Worm (Caenorhabditis elegans) whole organism, L1 larva: ENCODE data around the gene T26C5.3.
A peak's percentile ranks its signal among the peaks of the same experiment; 100 is the strongest.

ENCODE experiments used
- C04F5.9 ChIP-seq: sonication (generic microtip); optimal IDR thresholded peaks from 2 replicates; lab custom pipeline; 2016; ENCODE audit warnings: missing genetic modification characterization, missing compliant biosample characterization
- C34B4.2 ChIP-seq: sonication (generic microtip); optimal IDR thresholded peaks from 2 replicates; lab custom pipeline; 2017; ENCODE audit warnings: mild to moderate bottlenecking, missing genetic modification characterization, missing compliant biosample characterization
- aha-1 ChIP-seq: fragments of 150-350 bp; optimal IDR thresholded peaks from 2 replicates; lab custom pipeline; 2014; ENCODE audit warnings: missing biosample characterization, missing genetic modification characterization
- ama-1 ChIP-seq: fragments of 150-350 bp; optimal IDR thresholded peaks from 2 replicates; lab custom pipeline; 2014
- blmp-1 ChIP-seq: fragments of 150-350 bp; optimal IDR thresholded peaks from 2 replicates; lab custom pipeline; 2014; ENCODE audit warnings: missing biosample characterization, missing genetic modification characterization
- ceh-63 ChIP-seq: fragments of 200-800 bp; sonication (Bioruptor generic); optimal IDR thresholded peaks from 2 replicates; lab custom pipeline; 2018; ENCODE audit warnings: mild to moderate bottlenecking, missing genetic modification characterization, missing compliant biosample characterization
- ceh-8 ChIP-seq: fragments of 200-800 bp; sonication (Bioruptor generic); optimal IDR thresholded peaks from 2 replicates; lab custom pipeline; 2018; ENCODE audit warnings: mild to moderate bottlenecking, missing genetic modification characterization, moderate library complexity, missing compliant biosample characterization
- dsc-1 ChIP-seq: sonication (generic microtip); optimal IDR thresholded peaks from 2 replicates; lab custom pipeline; 2016; ENCODE audit warnings: mild to moderate bottlenecking, missing genetic modification characterization, missing compliant biosample characterization
- efl-1 ChIP-seq, 4 experiments: fragments of 150-350 bp; optimal IDR thresholded peaks in 3 of 4; peaks in 1 of 4; 1 replicate in 1 of 4; 2 replicates in 3 of 4; lab custom pipeline; 2014; ENCODE audit warnings: missing biosample characterization in 2 of 4, missing genetic modification characterization in 2 of 4, missing genetic modification reagents in 2 of 4
- egl-27 ChIP-seq, 2 experiments: fragments of 150-350 bp in 1 of 2; sonication (generic microtip); optimal IDR thresholded peaks; 3 replicates each; lab custom pipeline; 2017 to 2018; ENCODE audit warnings: missing biosample characterization in 2 of 2, missing genetic modification characterization in 2 of 2, missing genetic modification reagents in 2 of 2
- elt-2 ChIP-seq: sonication (generic microtip); optimal IDR thresholded peaks from 2 replicates; lab custom pipeline; 2016; ENCODE audit warnings: missing genetic modification characterization, mild to moderate bottlenecking, inconsistent platforms, missing compliant biosample characterization, missing genetic modification reagents
- elt-3 ChIP-seq, 6 experiments: fragments of 150-350 bp in 1 of 6; sonication (generic microtip); optimal IDR thresholded peaks; 2 replicates each; lab custom pipeline; 2017 to 2018; ENCODE audit warnings: missing biosample characterization in 6 of 6, missing genetic modification characterization in 6 of 6, inconsistent platforms in 1 of 6
- ets-5 ChIP-seq: fragments of 200-800 bp; sonication (Bioruptor generic); IDR thresholded peaks from 2 replicates; pipeline ENCODE4 v1.3.6; 2022; ENCODE audit warnings: missing genetic modification characterization, missing compliant biosample characterization
- fkh-10 ChIP-seq: sonication (generic microtip); optimal IDR thresholded peaks from 2 replicates; lab custom pipeline; 2017; ENCODE audit warnings: missing biosample characterization, missing genetic modification reagents, missing genetic modification characterization
- fkh-4 ChIP-seq: sonication (generic microtip); optimal IDR thresholded peaks from 2 replicates; lab custom pipeline; 2016; ENCODE audit warnings: missing compliant biosample characterization, missing genetic modification characterization, borderline replicate concordance
- fkh-8 ChIP-seq: sonication (generic microtip); optimal IDR thresholded peaks from 2 replicates; lab custom pipeline; 2016; ENCODE audit warnings: mild to moderate bottlenecking, missing genetic modification characterization, missing compliant biosample characterization
- grh-1 ChIP-seq: fragments of 200-800 bp; sonication (Bioruptor generic); IDR thresholded peaks from 2 replicates; pipeline ENCODE4 v1.3.6; 2022; ENCODE audit warnings: missing genetic modification reagents, missing genetic modification characterization, missing compliant biosample characterization
- hlh-4 ChIP-seq: sonication (generic microtip); optimal IDR thresholded peaks from 2 replicates; lab custom pipeline; 2016; ENCODE audit warnings: mild to moderate bottlenecking, missing genetic modification characterization, missing compliant biosample characterization
- hpl-2 ChIP-seq: fragments of 150-350 bp; optimal IDR thresholded peaks from 2 replicates; lab custom pipeline; 2014; ENCODE audit warnings: missing biosample characterization, missing genetic modification reagents, missing genetic modification characterization
- jun-1 ChIP-seq: fragments of 150-350 bp; optimal IDR thresholded peaks from 2 replicates; lab custom pipeline; 2014; ENCODE audit warnings: missing biosample characterization, missing genetic modification reagents, missing genetic modification characterization
- lin-13 ChIP-seq: fragments of 150-350 bp; optimal IDR thresholded peaks from 2 replicates; lab custom pipeline; 2014; ENCODE audit warnings: missing biosample characterization, missing genetic modification reagents, missing genetic modification characterization
- lin-15B ChIP-seq: fragments of 150-350 bp; sonication (generic microtip); optimal IDR thresholded peaks from 3 replicates; lab custom pipeline; 2014; ENCODE audit warnings: missing biosample characterization, missing genetic modification characterization
- lir-3 ChIP-seq: sonication (generic microtip); optimal IDR thresholded peaks from 2 replicates; lab custom pipeline; 2016; ENCODE audit warnings: mild to moderate bottlenecking, missing genetic modification characterization, moderate library complexity, missing compliant biosample characterization; ENCODE audit not compliant: poor library complexity
- lsy-2 ChIP-seq, 2 experiments: fragments of 150-350 bp; optimal IDR thresholded peaks; 2 replicates each; lab custom pipeline; 2014; ENCODE audit warnings: missing biosample characterization in 2 of 2, missing genetic modification characterization in 2 of 2
- mdl-1 ChIP-seq, 2 experiments: fragments of 150-350 bp; optimal IDR thresholded peaks; 2 replicates each; lab custom pipeline; 2014 to 2017; ENCODE audit warnings: missing biosample characterization in 2 of 2, missing genetic modification characterization in 2 of 2, inconsistent platforms in 1 of 2
- mep-1 ChIP-seq: fragments of 150-350 bp; optimal IDR thresholded peaks from 2 replicates; lab custom pipeline; 2014; ENCODE audit warnings: missing biosample characterization, missing genetic modification characterization
- nhr-12 ChIP-seq: sonication (generic microtip); optimal IDR thresholded peaks from 2 replicates; lab custom pipeline; 2017; ENCODE audit warnings: missing biosample characterization, missing genetic modification characterization
- nhr-20 ChIP-seq: sonication (generic microtip); optimal IDR thresholded peaks from 2 replicates; lab custom pipeline; 2016; ENCODE audit warnings: mild to moderate bottlenecking, missing genetic modification characterization, missing compliant biosample characterization
- nhr-28 ChIP-seq: fragments of 150-350 bp; optimal IDR thresholded peaks from 2 replicates; lab custom pipeline; 2014; ENCODE audit warnings: missing biosample characterization, missing genetic modification characterization
- nhr-47 ChIP-seq: sonication (generic microtip); optimal IDR thresholded peaks from 2 replicates; lab custom pipeline; 2016; ENCODE audit warnings: mild to moderate bottlenecking, missing genetic modification characterization, moderate library complexity, missing compliant biosample characterization
- nhr-77 ChIP-seq: fragments of 150-350 bp; optimal IDR thresholded peaks from 2 replicates; lab custom pipeline; 2014; ENCODE audit warnings: missing biosample characterization, missing genetic modification characterization
- nhr-85 ChIP-seq: sonication (generic microtip); peaks from one replicate; lab custom pipeline; 2016; ENCODE audit warnings: missing genetic modification characterization, inconsistent platforms, missing compliant biosample characterization
- nhr-90 ChIP-seq: sonication (generic microtip); optimal IDR thresholded peaks from 2 replicates; lab custom pipeline; 2016; ENCODE audit warnings: mild to moderate bottlenecking, missing genetic modification characterization, missing compliant biosample characterization; ENCODE audit not compliant: poor library complexity
- pag-3 ChIP-seq: sonication (generic microtip); optimal IDR thresholded peaks from 2 replicates; lab custom pipeline; 2017; ENCODE audit warnings: missing genetic modification characterization, mild to moderate bottlenecking, missing compliant biosample characterization, antibody characterized with exemption, borderline replicate concordance; ENCODE audit not compliant: insufficient read depth
- snpc-4 ChIP-seq: fragments of 150-350 bp; optimal IDR thresholded peaks from 2 replicates; lab custom pipeline; 2014; ENCODE audit warnings: missing biosample characterization, missing genetic modification characterization
- snu-23 ChIP-seq: sonication (generic microtip); optimal IDR thresholded peaks from 2 replicates; lab custom pipeline; 2016; ENCODE audit warnings: missing genetic modification characterization, missing compliant biosample characterization
- sox-4 ChIP-seq: sonication (generic microtip); optimal IDR thresholded peaks from 2 replicates; lab custom pipeline; 2016; ENCODE audit warnings: missing genetic modification characterization, missing compliant biosample characterization
- sptf-1 ChIP-seq: fragments of 150-350 bp; optimal IDR thresholded peaks from 2 replicates; lab custom pipeline; 2014; ENCODE audit warnings: missing biosample characterization, missing genetic modification characterization
- sup-37 ChIP-seq: fragments of 200-800 bp; sonication (Bioruptor generic); optimal IDR thresholded peaks from 2 replicates; lab custom pipeline; 2018; ENCODE audit warnings: mild to moderate bottlenecking, missing genetic modification characterization, missing compliant biosample characterization
- tbx-2 ChIP-seq: sonication (generic microtip); optimal IDR thresholded peaks from 2 replicates; lab custom pipeline; 2016; ENCODE audit warnings: missing genetic modification characterization, missing compliant biosample characterization
- unc-30 ChIP-seq: sonication (generic microtip); optimal IDR thresholded peaks from 2 replicates; lab custom pipeline; 2017; ENCODE audit warnings: missing biosample characterization, missing genetic modification characterization
- unc-86 ChIP-seq: sonication (generic microtip); optimal IDR thresholded peaks from 2 replicates; lab custom pipeline; 2016; ENCODE audit warnings: missing genetic modification characterization, missing compliant biosample characterization
- unc-98 ChIP-seq: fragments of 200-800 bp; sonication (Bioruptor generic); IDR thresholded peaks from 2 replicates; pipeline ENCODE4 v1.3.6; 2022; ENCODE audit warnings: missing genetic modification characterization, missing compliant biosample characterization
- zag-1 ChIP-seq: fragments of 150-350 bp; optimal IDR thresholded peaks from 2 replicates; lab custom pipeline; 2014; ENCODE audit warnings: missing biosample characterization, missing genetic modification characterization
- zip-4 ChIP-seq: fragments of 200-800 bp; sonication (Bioruptor generic); optimal IDR thresholded peaks from 2 replicates; lab custom pipeline; 2018; ENCODE audit warnings: mild to moderate bottlenecking, missing genetic modification characterization, moderate library complexity, missing compliant biosample characterization
- ztf-4 ChIP-seq: fragments of 150-350 bp; optimal IDR thresholded peaks from 2 replicates; lab custom pipeline; 2014; ENCODE audit warnings: missing biosample characterization, missing genetic modification characterization

T26C5.3 gene

ce11 chrII:9281595-9281994 lies 45.2 kb downstream of the T26C5.3 start (continued):
- TF ChIP-seq efl-1 (optimal IDR thresholded peaks at IDR 0.05; lab: Kevin White, UChicago): peak in 1 of 2 experiments; percentile 20
- no peak for TF ChIP-seq efl-1 (GFP tag; optimal IDR thresholded peaks at IDR 0.05 in 1 of 2; lab: Kevin White, UChicago)
- no peak for TF ChIP-seq C34B4.2
- peak; percentile 23 for TF ChIP-seq snu-23
- no peak for TF ChIP-seq ceh-8 (GFP tag; lab: Kevin White, UChicago)
- peak; percentile 28 for TF ChIP-seq snpc-4 (tag; lab: Kevin White, UChicago)
- TF ChIP-seq zip-4 (GFP tag; lab: Kevin White, UChicago): peak; percentile 60
- TF ChIP-seq nhr-77 (tag; lab: Kevin White, UChicago): peak; percentile 40
- TF ChIP-seq nhr-85: peak; percentile 50
- peak; percentile 75 for TF ChIP-seq blmp-1
- TF ChIP-seq lir-3 (tag; lab: Kevin White, UChicago): no peak
- TF ChIP-seq nhr-47: peak; percentile 4
- peak in 1 of 6 experiments; percentile 23 for TF ChIP-seq elt-3 (tag; optimal IDR thresholded peaks at IDR 0.05; lab: Kevin White, UChicago)

- no peak for TF ChIP-seq grh-1 (GFP tag; lab: Robert Waterston, UW)
- TF ChIP-seq lsy-2 (tag; optimal IDR thresholded peaks at IDR 0.05; lab: Kevin White, UChicago): no peak
- TF ChIP-seq efl-1 (optimal IDR thresholded peaks at IDR 0.05; lab: Kevin White, UChicago): no peak
- TF ChIP-seq efl-1 (GFP tag; optimal IDR thresholded peaks at IDR 0.05 in 1 of 2; lab: Kevin White, UChicago): peak in 1 of 2 experiments; percentile 11
- TF ChIP-seq elt-2 (tag; lab: Kevin White, UChicago): no peak
- no peak for TF ChIP-seq hlh-4 (tag; lab: Kevin White, UChicago)
- TF ChIP-seq tbx-2 (tag; lab: Kevin White, UChicago): no peak
- TF ChIP-seq nhr-77 (tag; lab: Kevin White, UChicago): no peak
- no peak for TF ChIP-seq snu-23
- TF ChIP-seq, all 84 proteins: peak for 1
These were observed 45.7 kb downstream of the T26C5.3 start for ce11 chrII:9282065-9282464.

- TF ChIP-seq nhr-20 (tag; lab: Kevin White, UChicago) (peak; percentile 98), dsc-1 (tag; lab: Kevin White, UChicago) (peak; percentile 72), unc-86 (tag; lab: Kevin White, UChicago) (peak; percentile 88), tbx-2 (tag; lab: Kevin White, UChicago) (peak; percentile 94), sox-4 (peak; percentile 52), pag-3 (tag; lab: Kevin White, UChicago) (peak; percentile 18), C34B4.2 (peak; percentile 97), ceh-8 (GFP tag; lab: Kevin White, UChicago) (peak; percentile 56), egl-27 (tag; optimal IDR thresholded peaks at IDR 0.05; lab: Kevin White, UChicago) (peak; percentile 50 to 59), sptf-1 (tag; lab: Kevin White, UChicago) (no peak), nhr-12 (no peak), sup-37 (peak; percentile 62), lir-3 (tag; lab: Kevin White, UChicago) (peak; percentile 77), mep-1 (tag; lab: Kevin White, UChicago) (peak; percentile 90), jun-1 (tag; lab: Kevin White, UChicago) (peak; percentile 92), unc-98 (GFP tag; lab: Robert Waterston, UW) (no peak), ets-5 (GFP tag; lab: Robert Waterston, UW) (no peak), nhr-90 (tag; lab: Kevin White, UChicago) (peak; percentile 84), zag-1 (peak; percentile 38), nhr-47 (peak; percentile 92), lin-13 (GFP tag; lab: Kevin White, UChicago) (peak; percentile 85), ama-1 (lab: Kevin White, UChicago) (peak; percentile 76), unc-30 (tag; lab: Kevin White, UChicago) (no peak), ztf-4 (tag; lab: Kevin White, UChicago) (peak; percentile 92), aha-1 (tag; lab: Kevin White, UChicago) (peak; percentile 9), mdl-1 (tag; optimal IDR thresholded peaks at IDR 0.05; lab: Kevin White, UChicago) (peak in 1 of 2 experiments; percentile 90), fkh-4 (tag; lab: Kevin White, UChicago) (no peak), fkh-8 (tag; lab: Kevin White, UChicago) (peak; percentile 95), zip-4 (GFP tag; lab: Kevin White, UChicago) (peak; percentile 45), nhr-28 (peak; percentile 8), C04F5.9 (tag; lab: Kevin White, UChicago) (peak; percentile 44), ceh-63 (GFP tag; lab: Kevin White, UChicago) (no peak), lin-15B (tag; lab: Kevin White, UChicago) (no peak), snpc-4 (tag; lab: Kevin White, UChicago) (peak; percentile 51), lsy-2 (tag; optimal IDR thresholded peaks at IDR 0.05; lab: Kevin White, UChicago) (peak; percentile 89 to 96), efl-1 (optimal IDR thresholded peaks at IDR 0.05; lab: Kevin White, UChicago) (peak; percentile 80 to 88), efl-1 (GFP tag; optimal IDR thresholded peaks at IDR 0.05 in 1 of 2; lab: Kevin White, UChicago) (peak; percentile 52 to 88), nhr-77 (tag; lab: Kevin White, UChicago) (peak; percentile 94), hpl-2 (GFP tag; lab: Kevin White, UChicago) (peak; percentile 61), fkh-10 (GFP tag; lab: Kevin White, UChicago) (peak; percentile 81)
These were observed 46.4 kb downstream of the T26C5.3 start for ce11 chrII:9282787-9283186.
